Worm (Caenorhabditis elegans): Measurements from ENCODE around the gene F35A5.2.
A peak's percentile ranks its signal among the peaks of the same experiment; 100 is the strongest.

Gene F35A5.2

ce11 chrX:3842398-3842896, 37.5 kb downstream of the F35A5.2 start, which contains the start of gene ttr-48:
TSS of gene ttr-48 (minus strand) at chrX:3842448.
- no peak for TF ChIP-seq tbx-8 (GFP tag; optimal IDR thresholded peaks at IDR 0.05)
- TF ChIP-seq lsy-2 (tag; optimal IDR thresholded peaks at IDR 0.05), result no peak
- TF ChIP-seq nhr-76 (tag; optimal IDR thresholded peaks at IDR 0.05), result no peak
- no peak for TF ChIP-seq unc-62 (GFP tag; optimal IDR thresholded peaks at IDR 0.05)
- no peak for TF ChIP-seq bed-3 (GFP tag; optimal IDR thresholded peaks at IDR 0.05)
- no peak for TF ChIP-seq sptf-1 (tag; optimal IDR thresholded peaks at IDR 0.05)
- TF ChIP-seq cnd-1 (tag; optimal IDR thresholded peaks at IDR 0.05), result no peak
- no peak for TF ChIP-seq sem-2 (GFP tag; optimal IDR thresholded peaks at IDR 0.05)
- TF ChIP-seq nhr-28 (tag; optimal IDR thresholded peaks at IDR 0.05), result no peak
- no peak for TF ChIP-seq ztf-11 (tag; optimal IDR thresholded peaks at IDR 0.05)
- TF ChIP-seq mep-1 (tag; optimal IDR thresholded peaks at IDR 0.05), result no peak
- no peak for TF ChIP-seq pha-4 (tag; optimal IDR thresholded peaks at IDR 0.05)
- TF ChIP-seq M03D4.4 (tag; optimal IDR thresholded peaks at IDR 0.05), result no peak
- TF ChIP-seq unc-39 (tag; optimal IDR thresholded peaks at IDR 0.05), result no peak
- no peak for TF ChIP-seq nhr-12 (tag; optimal IDR thresholded peaks at IDR 0.05)
- no peak for TF ChIP-seq flh-1 (GFP tag; optimal IDR thresholded peaks at IDR 0.05)
- TF ChIP-seq nhr-237 (tag; optimal IDR thresholded peaks at IDR 0.05), result no peak
- TF ChIP-seq blmp-1 (tag; optimal IDR thresholded peaks at IDR 0.05), result no peak
- TF ChIP-seq mls-2 (tag; optimal IDR thresholded peaks at IDR 0.05), result no peak

DNA sequence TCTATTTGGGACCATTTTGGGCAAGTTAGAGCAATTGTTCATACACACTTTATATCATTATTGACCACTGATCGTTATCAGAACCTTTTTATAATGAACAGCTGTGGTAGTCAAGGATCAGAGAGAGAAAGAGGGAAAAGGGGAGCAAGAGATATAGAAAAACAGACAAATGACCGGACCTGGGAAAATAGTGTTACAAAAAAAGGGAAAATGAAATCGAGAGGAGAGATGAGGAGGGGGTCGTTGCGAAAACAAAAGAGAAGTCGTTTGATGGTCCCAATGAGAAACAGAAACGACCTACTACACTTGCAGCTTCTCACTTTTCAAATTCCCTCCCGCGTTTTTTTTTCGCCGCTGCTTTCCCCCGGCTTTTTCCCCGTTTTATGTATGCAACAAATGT, 49.0 kb downstream of the F35A5.2 start:
- TF ChIP-seq unc-62 (GFP tag; optimal IDR thresholded peaks at IDR 0.05), result peak; percentile 33
- TF ChIP-seq blmp-1 (tag; optimal IDR thresholded peaks at IDR 0.05), result no peak
- TF ChIP-seq unc-120 (tag; optimal IDR thresholded peaks at IDR 0.05; ENCODE audit: poor library complexity, severe bottlenecking), result peak; percentile 87
- no peak for TF ChIP-seq ceh-39 (tag; optimal IDR thresholded peaks at IDR 0.05)
- peak; percentile 49 for TF ChIP-seq hlh-1 (tag; optimal IDR thresholded peaks at IDR 0.05)
- no peak for TF ChIP-seq bed-3 (GFP tag; optimal IDR thresholded peaks at IDR 0.05)

All from whole organism, mixed stage, embryonic.